Worm (Caenorhabditis elegans) whole organism, L1 larva: ENCODE measurements around the gene F28C10.3.

Experiments
- jun-1 ChIP-seq: fragments of 150-350 bp; optimal IDR thresholded peaks from 2 replicates; lab custom pipeline; 2014; ENCODE audit warnings: missing biosample characterization, missing genetic modification reagents, missing genetic modification characterization
- lin-39 ChIP-seq: fragments of 150-350 bp; optimal IDR thresholded peaks from 2 replicates; lab custom pipeline; 2014; ENCODE audit warnings: missing biosample characterization, missing genetic modification reagents, missing genetic modification characterization
- mdl-1 ChIP-seq, 2 experiments: fragments of 150-350 bp; optimal IDR thresholded peaks; 2 replicates each; lab custom pipeline; 2014 to 2017; ENCODE audit warnings: missing biosample characterization in 2 of 2, missing genetic modification characterization in 2 of 2, inconsistent platforms in 1 of 2
- unc-130 ChIP-seq: fragments of 150-350 bp; optimal IDR thresholded peaks from 2 replicates; lab custom pipeline; 2017; ENCODE audit warnings: missing biosample characterization, missing genetic modification characterization, inconsistent platforms

- TF ChIP-seq unc-130 (no peak), lin-39 (tag; lab: Kevin White, UChicago) (no peak), mdl-1 (tag; optimal IDR thresholded peaks at IDR 0.05; lab: Kevin White, UChicago) (peak in 1 of 2 experiments; percentile 54), jun-1 (tag; lab: Kevin White, UChicago) (peak; percentile 49)
These were observed 46.0 kb downstream of the F28C10.3 start, which contains the start of gene egl-17 for ce11 chrX:489635-490105.
